Worm (Caenorhabditis elegans) whole organism, L3 larva: ENCODE measurements around the gene pks-1.

Experiments
- egl-5 ChIP-seq: fragments of 150-350 bp; optimal IDR thresholded peaks from 2 replicates; lab custom pipeline; 2017; ENCODE audit warnings: missing biosample characterization, missing genetic modification reagents, missing genetic modification characterization, inconsistent platforms
- elt-1 ChIP-seq: fragments of 150-350 bp; optimal IDR thresholded peaks from 2 replicates; lab custom pipeline; 2014; ENCODE audit warnings: missing biosample characterization, missing genetic modification characterization
- elt-2 ChIP-seq: sonication (generic microtip); optimal IDR thresholded peaks from 2 replicates; lab custom pipeline; 2016; ENCODE audit warnings: missing genetic modification reagents, mild to moderate bottlenecking, missing genetic modification characterization, missing compliant biosample characterization
- fos-1 ChIP-seq: fragments of 150-350 bp; optimal IDR thresholded peaks from 2 replicates; lab custom pipeline; 2014; ENCODE audit warnings: missing biosample characterization, missing genetic modification characterization
- nhr-12 ChIP-seq: fragments of 150-350 bp; optimal IDR thresholded peaks from 2 replicates; lab custom pipeline; 2014; ENCODE audit warnings: missing biosample characterization, missing genetic modification characterization
- nhr-237 ChIP-seq: fragments of 150-350 bp; optimal IDR thresholded peaks from 2 replicates; lab custom pipeline; 2014; ENCODE audit warnings: missing biosample characterization, missing genetic modification characterization
- unc-39 ChIP-seq: sonication (generic microtip); optimal IDR thresholded peaks from 4 replicates; lab custom pipeline; 2017; ENCODE audit warnings: missing biosample characterization, missing genetic modification characterization

DNA sequence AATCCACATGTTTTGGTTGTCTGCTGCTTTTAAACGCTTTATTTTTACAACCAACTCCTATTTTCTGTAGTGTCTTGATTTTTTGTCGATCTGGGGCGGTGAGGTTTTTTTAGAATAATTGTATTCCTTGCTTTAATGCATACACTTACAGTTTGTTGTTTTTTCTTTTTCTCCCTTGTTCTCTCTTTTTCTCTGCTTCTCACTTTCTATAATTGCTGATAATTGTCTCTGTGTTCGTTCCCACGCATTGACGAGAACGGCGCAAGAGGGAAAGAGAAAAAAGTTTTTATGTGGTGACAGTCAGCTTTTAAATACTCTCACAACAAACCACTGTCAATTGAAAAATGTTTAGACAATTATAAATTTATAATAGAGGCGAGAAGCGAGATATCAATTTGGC is 45.1 kb downstream of the pks-1 start:
- TF ChIP-seq elt-1 (tag; lab: Kevin White, UChicago) (no peak), nhr-237 (tag; lab: Kevin White, UChicago) (no peak), egl-5 (tag; lab: Kevin White, UChicago) (no peak), elt-2 (tag; lab: Kevin White, UChicago) (peak; percentile 31), fos-1 (tag; lab: Kevin White, UChicago) (no peak), nhr-12 (tag; lab: Kevin White, UChicago) (no peak), unc-39 (tag; lab: Kevin White, UChicago) (no peak)
